Worm (Caenorhabditis elegans) whole organism, L4 larva: Measurements from ENCODE around the gene C16A3.2.

Source experiments
- mxl-3 ChIP-seq: fragments of 200-800 bp; sonication (Bioruptor generic); optimal IDR thresholded peaks from 2 replicates; lab custom pipeline; 2018; ENCODE audit warnings: mild to moderate bottlenecking, missing genetic modification characterization, missing compliant biosample characterization
- nhr-25 ChIP-seq: sonication (generic microtip); optimal IDR thresholded peaks from 2 replicates; lab custom pipeline; 2017; ENCODE audit warnings: missing genetic modification characterization, mild to moderate bottlenecking, missing compliant biosample characterization, antibody characterized with exemption, moderate library complexity, borderline replicate concordance; ENCODE audit not compliant: insufficient read depth
- pha-4 ChIP-seq, 2 experiments: fragments of 150-350 bp in 1 of 2; fragments of 200-800 bp in 1 of 2; sonication (Bioruptor generic) in 1 of 2; IDR thresholded peaks in 1 of 2; optimal IDR thresholded peaks in 1 of 2; 2 replicates each; pipeline versions ENCODE4 v1.3.6 to Lab custom; 2014 to 2022; ENCODE audit warnings: missing genetic modification characterization in 2 of 2, missing genetic modification reagents in 2 of 2, missing biosample characterization in 1 of 2, missing compliant biosample characterization in 1 of 2

DNA sequence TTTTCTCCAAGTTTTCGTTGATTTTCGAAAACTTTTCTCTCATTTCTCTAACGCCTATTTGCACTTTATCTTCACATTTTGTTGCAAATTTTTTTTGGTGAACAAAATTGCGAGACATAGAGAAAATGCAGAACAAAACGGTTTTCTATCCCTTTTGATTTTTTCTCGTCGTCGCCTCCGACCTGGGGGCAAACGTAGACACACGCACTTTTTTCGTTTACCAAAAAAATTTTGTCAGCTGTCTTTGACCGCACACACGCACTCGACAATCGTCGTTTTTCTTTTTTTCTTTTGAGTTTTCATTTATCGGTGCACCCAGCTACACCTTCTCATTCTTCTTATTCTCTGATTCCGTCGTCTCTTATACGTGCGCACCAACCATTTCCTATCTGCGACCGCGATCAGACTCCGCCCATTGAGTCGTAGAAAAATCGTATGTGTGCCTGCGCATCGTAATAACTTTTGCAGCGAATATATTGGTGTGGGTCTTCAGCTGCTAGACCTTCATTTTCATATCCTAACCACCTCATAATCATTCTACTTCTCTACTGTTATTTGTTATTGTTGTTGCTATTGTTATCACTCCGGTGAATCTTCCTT is 27.2 kb upstream of the C16A3.2 start:
- TF ChIP-seq nhr-25 (peak; percentile 25), pha-4 (GFP tag; IDR thresholded peaks at IDR 0.05; lab: Robert Waterston, UW) (no peak), pha-4 (tag; optimal IDR thresholded peaks at IDR 0.05; lab: Kevin White, UChicago) (no peak), mxl-3 (GFP tag; lab: Kevin White, UChicago) (peak; percentile 38)
